Fruit fly (Drosophila melanogaster) S2 (cell line): ENCODE measurements around the gene CG13670.
A peak's percentile ranks its signal among the peaks of the same experiment; 100 is the strongest.

Experiments used
- CG8478 ChIP-seq: fragments of >200 bp; optimal IDR thresholded peaks from 2 replicates; lab custom pipeline; 2018
- CTCF ChIP-seq, 2 experiments: fragments of >200 bp; optimal IDR thresholded peaks; 2 replicates each; lab custom pipeline; 2018

Gene CG13670

DNA sequence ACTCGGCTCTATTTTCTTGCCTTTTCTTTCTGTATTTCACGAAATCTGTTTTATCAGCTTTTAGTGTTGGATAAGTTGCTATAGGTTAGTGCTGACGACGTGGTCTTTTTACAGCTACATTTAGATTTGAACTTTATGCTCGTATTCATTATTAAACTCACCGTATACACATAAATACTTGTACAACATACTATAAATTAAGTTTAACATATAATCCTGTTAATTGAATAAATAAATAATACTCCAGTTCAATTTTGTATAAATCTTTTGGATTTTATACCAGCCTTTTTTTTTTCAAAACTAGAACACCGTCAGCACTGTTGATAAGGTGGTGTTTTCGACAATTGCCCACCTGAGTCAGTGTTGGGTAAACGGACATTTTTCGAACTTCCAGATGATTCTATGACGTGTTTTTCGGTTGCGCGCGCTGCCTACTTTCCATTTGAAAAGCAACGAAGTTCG is 11.6 kb upstream of the CG13670 start, which contains the start of gene BI-1:
Gene BI-1 (minus strand): TSS at position 51 of the 462 bp plus-strand sequence.
- no peak for TF ChIP-seq CTCF (optimal IDR thresholded peaks at IDR 0.05; lab: Kevin White, UChicago)
- TF ChIP-seq CG8478: no peak

dm6 chr3L:8312290-8312689 is 8.3 kb upstream of the CG13670 start:
- TF ChIP-seq CTCF (optimal IDR thresholded peaks at IDR 0.05; lab: Kevin White, UChicago): no peak
- no peak for TF ChIP-seq CG8478

DNA sequence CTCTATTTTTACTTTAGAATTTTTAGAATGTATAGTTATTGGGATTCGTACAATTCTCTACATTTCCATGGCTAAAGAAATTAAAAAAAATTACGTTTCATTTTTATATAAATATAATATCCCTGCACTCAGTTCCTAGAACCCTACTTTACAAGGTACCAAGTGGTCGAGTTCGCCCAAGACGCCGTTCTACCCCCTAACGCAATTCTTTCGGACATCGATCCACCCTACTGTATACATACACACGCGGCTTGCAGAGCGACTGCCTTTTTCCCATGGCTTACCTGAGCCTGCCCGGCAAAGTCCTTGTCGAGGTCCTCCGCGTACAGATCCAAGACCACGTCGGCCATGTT is 5.8 kb upstream of the CG13670 start:
- TF ChIP-seq CTCF (optimal IDR thresholded peaks at IDR 0.05; lab: Kevin White, UChicago) (no peak), CG8478 (no peak)

DNA sequence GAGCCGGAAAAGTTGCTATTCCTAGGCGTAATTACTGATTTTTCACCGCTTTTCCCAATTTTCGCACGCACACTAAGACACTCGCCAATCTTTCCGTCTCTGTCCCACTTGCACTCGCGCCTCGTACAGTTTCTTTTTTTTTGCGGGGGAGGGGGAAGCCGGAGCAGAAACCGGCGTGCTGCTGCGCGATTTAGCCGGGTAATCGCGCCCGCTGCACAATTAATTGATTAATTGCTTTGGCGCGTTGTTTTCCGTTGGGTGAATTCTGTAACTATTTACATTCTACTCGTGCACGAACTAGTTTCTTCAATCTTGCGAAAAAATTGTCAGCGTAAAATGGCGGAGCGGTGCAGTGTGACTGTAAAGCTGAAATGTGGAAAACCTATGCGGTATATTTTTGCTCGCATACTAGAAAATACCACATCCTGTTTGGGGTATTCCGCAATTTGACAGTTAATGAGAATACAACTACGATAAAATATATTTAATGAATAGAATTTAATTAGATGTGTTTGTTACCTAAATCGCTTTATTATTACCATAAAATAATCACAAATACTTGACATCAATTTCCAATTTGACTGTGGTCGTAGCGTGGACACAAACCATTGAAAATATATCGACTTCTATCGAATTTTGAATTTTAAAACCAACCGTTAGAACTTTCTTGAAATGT is 5.3 kb upstream of the CG13670 start, which contains the start of gene Cpsf6:
Gene Cpsf6 (minus strand): TSS at position 362 of the 676 bp plus-strand sequence.
- TF ChIP-seq CG8478 (no peak), CTCF (optimal IDR thresholded peaks at IDR 0.05; lab: Kevin White, UChicago) (no peak)

- TF ChIP-seq CG8478 (no peak), CTCF (optimal IDR thresholded peaks at IDR 0.05; lab: Kevin White, UChicago) (no peak)
Observed at dm6 chr3L:8318916-8319506, 1.6 kb upstream of the CG13670 start, which contains the start of gene CG43059. TSS of gene CG43059 (minus strand) at chr3L:8318966.

DNA sequence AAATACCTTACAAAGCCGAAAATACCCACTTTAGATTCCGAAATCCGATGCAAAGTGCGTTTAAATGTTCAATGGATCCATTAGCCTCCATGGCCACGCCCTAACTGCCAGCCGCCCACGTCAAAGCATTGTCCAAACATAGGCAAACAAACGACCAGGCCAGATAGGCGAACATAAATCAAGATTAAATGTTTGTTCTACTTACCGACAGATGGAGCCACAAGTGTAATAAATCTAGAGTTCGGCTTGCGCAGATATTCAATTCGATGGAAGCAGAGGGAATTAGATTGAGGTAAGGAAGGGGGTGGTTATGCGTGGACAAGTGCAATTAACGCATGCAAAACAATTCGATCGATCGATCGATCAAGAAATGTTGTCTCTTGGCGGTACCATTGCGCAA is 3.3 kb downstream of the CG13670 start:
- no peak for TF ChIP-seq CG8478
- peak; percentile 69 to 78 for TF ChIP-seq CTCF (optimal IDR thresholded peaks at IDR 0.05; lab: Kevin White, UChicago)

DNA sequence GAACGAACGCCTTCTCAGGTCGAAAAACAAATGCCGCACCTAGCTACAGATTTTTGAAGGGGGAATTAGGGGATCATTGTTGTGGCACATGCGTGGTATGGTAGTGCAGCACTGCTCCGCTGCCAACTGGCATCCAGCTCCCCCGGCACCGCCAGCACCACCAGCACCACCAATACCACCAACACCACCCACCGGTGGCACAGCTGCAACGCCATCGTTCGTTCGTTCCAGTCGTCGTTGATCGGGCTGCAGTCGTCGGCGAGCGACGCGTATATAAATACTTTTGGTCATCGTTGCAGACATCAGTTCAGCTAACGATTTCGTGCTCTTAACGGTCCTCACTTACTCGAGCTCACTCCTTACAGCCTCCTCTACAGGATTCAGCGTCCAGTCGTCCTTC is 5.0 kb downstream of the CG13670 start, which contains the start of gene CG34461:
Gene CG34461 (plus strand): TSS at position 301 of the 400 bp plus-strand sequence.
- TF ChIP-seq CG8478 (no peak), CTCF (optimal IDR thresholded peaks at IDR 0.05; lab: Kevin White, UChicago) (no peak)

DNA sequence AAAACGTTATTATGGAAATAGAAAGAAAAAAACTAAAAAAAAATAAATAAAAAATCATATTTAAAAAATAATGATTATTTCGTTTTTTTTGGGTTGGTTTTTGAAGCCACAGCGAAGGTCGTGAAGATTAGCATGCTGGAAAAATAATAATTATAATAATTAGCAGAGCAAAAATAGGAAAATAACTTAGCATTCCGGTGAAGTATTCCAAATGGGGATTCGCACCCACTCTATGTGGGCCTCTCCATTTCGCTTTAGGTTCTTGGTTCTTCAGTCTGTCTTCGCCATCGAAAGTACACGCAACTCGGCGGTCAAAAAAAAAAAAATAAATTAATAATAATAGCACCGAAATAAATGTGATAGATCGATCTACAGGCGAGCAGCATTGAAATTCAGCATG is 7.7 kb downstream of the CG13670 start, which contains the start of gene CG34462:
Gene CG34462 (plus strand): TSS at position 301 of the 400 bp plus-strand sequence.
- TF ChIP-seq CTCF (optimal IDR thresholded peaks at IDR 0.05; lab: Kevin White, UChicago) (no peak), CG8478 (no peak)

dm6 chr3L:8329005-8329404 is 8.4 kb downstream of the CG13670 start:
- no peak for TF ChIP-seq CTCF (optimal IDR thresholded peaks at IDR 0.05; lab: Kevin White, UChicago)
- no peak for TF ChIP-seq CG8478

DNA sequence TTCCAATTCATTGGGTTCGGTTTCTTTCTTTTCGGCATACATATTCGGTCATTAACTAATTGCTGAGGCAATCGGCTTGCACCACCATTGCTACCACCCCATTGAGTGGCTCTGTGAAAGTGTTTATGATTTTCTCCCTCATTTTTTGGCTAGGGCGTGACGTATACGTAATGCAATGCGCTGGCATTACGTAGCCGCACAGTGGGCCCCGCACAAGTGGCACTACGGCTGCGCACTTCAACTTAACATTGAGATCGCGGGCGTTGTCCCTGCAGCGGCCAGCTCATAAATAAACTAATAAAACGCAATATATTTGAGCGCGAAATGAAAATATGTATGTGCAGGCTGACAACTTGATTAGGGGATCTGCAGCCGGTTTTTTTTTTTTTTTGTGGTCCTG is 10.9 kb downstream of the CG13670 start:
- no peak for TF ChIP-seq CG8478
- TF ChIP-seq CTCF (optimal IDR thresholded peaks at IDR 0.05; lab: Kevin White, UChicago): no peak

- TF ChIP-seq CG8478: no peak
- no peak for TF ChIP-seq CTCF (optimal IDR thresholded peaks at IDR 0.05; lab: Kevin White, UChicago)
Observed at dm6 chr3L:8333574-8333973, 13.0 kb downstream of the CG13670 start.

DNA sequence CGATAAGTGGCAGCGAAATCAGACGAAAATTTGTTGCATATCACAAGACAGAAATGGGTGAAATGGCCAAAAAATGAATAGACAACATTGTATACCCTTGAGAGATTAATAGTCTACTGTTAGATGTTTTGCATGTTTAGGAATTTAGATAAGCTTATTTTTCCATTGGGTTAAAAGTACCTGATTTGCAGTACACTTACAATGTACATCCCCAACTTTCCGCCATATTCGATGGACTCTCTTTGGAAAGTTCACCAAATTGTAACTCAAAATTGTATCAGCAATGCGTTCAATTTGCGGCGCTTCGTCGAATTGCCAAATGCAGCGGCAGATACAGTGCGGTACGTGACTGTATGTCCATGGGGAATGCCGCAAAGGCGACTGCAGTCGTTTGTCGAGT is 13.8 kb downstream of the CG13670 start:
- TF ChIP-seq CTCF (optimal IDR thresholded peaks at IDR 0.05; lab: Kevin White, UChicago): no peak
- TF ChIP-seq CG8478: no peak

dm6 chr3L:8336372-8336771 is 15.8 kb downstream of the CG13670 start, which contains the start of gene Cpr66Cb:
TSS of gene Cpr66Cb (plus strand) at chr3L:8336672.
- TF ChIP-seq CG8478 (no peak), CTCF (optimal IDR thresholded peaks at IDR 0.05; lab: Kevin White, UChicago) (no peak)

- no peak for TF ChIP-seq CG8478
- TF ChIP-seq CTCF (optimal IDR thresholded peaks at IDR 0.05; lab: Kevin White, UChicago): no peak
Observed at dm6 chr3L:8338921-8339320, 18.4 kb downstream of the CG13670 start, which contains the start of gene Pex2. TSS of gene Pex2 (plus strand) at chr3L:8339051.

DNA sequence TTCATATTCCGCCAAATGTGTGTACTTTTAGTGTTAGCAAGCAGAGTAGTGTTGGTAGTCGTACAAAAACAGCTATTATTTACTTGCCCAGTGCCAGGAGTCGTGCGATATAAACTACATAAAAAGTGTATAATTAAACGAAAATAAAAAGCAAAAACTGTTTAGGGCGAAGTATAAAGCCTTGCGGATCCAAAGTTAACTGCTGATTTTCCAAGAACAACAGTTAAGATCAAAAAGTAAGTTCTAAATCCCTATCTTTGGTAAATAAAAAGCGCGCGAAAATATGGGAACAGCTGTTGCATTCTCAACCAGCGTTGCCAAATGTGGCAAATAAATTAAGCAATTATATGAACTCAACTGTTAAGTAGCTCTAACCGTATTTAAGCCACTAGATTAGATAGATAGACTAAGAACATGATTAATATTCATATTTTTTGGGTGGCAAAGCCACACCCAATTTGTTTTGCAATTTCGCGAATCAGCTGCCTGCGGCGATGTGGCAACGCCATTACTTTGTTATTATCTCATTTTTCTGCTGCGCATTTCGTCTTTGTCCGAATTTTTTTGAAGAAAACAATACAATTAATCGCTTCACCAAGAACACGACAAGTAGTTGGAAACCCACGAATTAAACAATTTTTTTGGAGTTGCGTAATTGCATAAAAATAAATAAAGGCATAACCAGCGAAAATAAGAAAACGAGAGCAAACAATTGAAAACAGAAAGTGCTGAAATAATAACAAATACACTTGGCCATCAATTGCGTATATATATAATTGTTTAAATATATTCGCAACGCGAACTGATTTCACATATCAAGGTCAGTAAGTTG is 19.9 kb downstream of the CG13670 start, which contains the start of the genes Prim1 and CG7083:
Gene Prim1 (plus strand): TSS at position 51 of the 832 bp plus-strand sequence.
Gene CG7083 (plus strand): TSS at position 522 of the 832 bp plus-strand sequence.
- TF ChIP-seq CTCF (optimal IDR thresholded peaks at IDR 0.05; lab: Kevin White, UChicago) (no peak), CG8478 (no peak)
